Worm (Caenorhabditis elegans) whole organism, L3 larva: ENCODE data around the gene srh-136.
"Not testable (repeated sequence)": the region's sequence is repeated elsewhere in the genome, so short reads cannot be mapped to it uniquely, and the experiment has no call there.

Experiments
- R02D3.7 ChIP-seq: fragments of 150-350 bp; optimal IDR thresholded peaks from 2 replicates; lab custom pipeline; 2014; ENCODE audit warnings: missing biosample characterization, missing genetic modification characterization
- aly-2 ChIP-seq: fragments of 150-350 bp; optimal IDR thresholded peaks from 2 replicates; lab custom pipeline; 2014; ENCODE audit warnings: missing biosample characterization, missing genetic modification characterization
- ama-1 ChIP-seq: fragments of 150-350 bp; optimal IDR thresholded peaks from 2 replicates; lab custom pipeline; 2018
- ceh-16 ChIP-seq: sonication (generic microtip); optimal IDR thresholded peaks from 2 replicates; lab custom pipeline; 2017; ENCODE audit warnings: missing biosample characterization, missing genetic modification characterization
- ceh-28 ChIP-seq: fragments of 150-350 bp; optimal IDR thresholded peaks from 2 replicates; lab custom pipeline; 2014; ENCODE audit warnings: missing biosample characterization, missing genetic modification reagents, missing genetic modification characterization
- ceh-82 ChIP-seq: fragments of 150-350 bp; optimal IDR thresholded peaks from 2 replicates; lab custom pipeline; 2014; ENCODE audit warnings: missing biosample characterization, missing genetic modification characterization
- ceh-9 ChIP-seq: sonication (generic microtip); optimal IDR thresholded peaks from 2 replicates; lab custom pipeline; 2018; ENCODE audit warnings: missing biosample characterization, missing genetic modification characterization
- daf-12 ChIP-seq: fragments of 150-350 bp; optimal IDR thresholded peaks from 2 replicates; lab custom pipeline; 2014; ENCODE audit warnings: missing biosample characterization, missing genetic modification reagents, missing genetic modification characterization
- elt-1 ChIP-seq: fragments of 150-350 bp; optimal IDR thresholded peaks from 2 replicates; lab custom pipeline; 2014; ENCODE audit warnings: missing biosample characterization, missing genetic modification characterization
- elt-2 ChIP-seq: sonication (generic microtip); optimal IDR thresholded peaks from 2 replicates; lab custom pipeline; 2016; ENCODE audit warnings: missing genetic modification reagents, mild to moderate bottlenecking, missing genetic modification characterization, missing compliant biosample characterization
- elt-3 ChIP-seq, 3 experiments: fragments of 150-350 bp in 1 of 3; sonication (generic microtip) in 2 of 3; optimal IDR thresholded peaks; 2 replicates in 2 of 3; 4 replicates in 1 of 3; lab custom pipeline; 2014 to 2017; ENCODE audit warnings: missing biosample characterization in 3 of 3, missing genetic modification characterization in 3 of 3
- eor-1 ChIP-seq, 2 experiments: fragments of 150-350 bp; optimal IDR thresholded peaks; 2 replicates each; lab custom pipeline; 2014 to 2018; ENCODE audit warnings: missing biosample characterization in 2 of 2, missing genetic modification characterization in 2 of 2
- fkh-10 ChIP-seq: sonication (generic microtip); optimal IDR thresholded peaks from 2 replicates; lab custom pipeline; 2017; ENCODE audit warnings: missing biosample characterization, missing genetic modification reagents, missing genetic modification characterization
- fkh-2 ChIP-seq: fragments of 150-350 bp; optimal IDR thresholded peaks from 2 replicates; lab custom pipeline; 2014; ENCODE audit warnings: missing biosample characterization, missing genetic modification reagents, missing genetic modification characterization
- fos-1 ChIP-seq: fragments of 150-350 bp; optimal IDR thresholded peaks from 2 replicates; lab custom pipeline; 2014; ENCODE audit warnings: missing biosample characterization, missing genetic modification characterization
- hmg-11 ChIP-seq: sonication (generic microtip); optimal IDR thresholded peaks from 2 replicates; lab custom pipeline; 2016; ENCODE audit warnings: missing genetic modification characterization, missing compliant biosample characterization
- jun-1 ChIP-seq: fragments of 150-350 bp; optimal IDR thresholded peaks from 2 replicates; lab custom pipeline; 2014; ENCODE audit warnings: missing biosample characterization, missing genetic modification reagents, missing genetic modification characterization
- lin-15B ChIP-seq: fragments of 150-350 bp; optimal IDR thresholded peaks from 2 replicates; lab custom pipeline; 2014; ENCODE audit warnings: missing biosample characterization, missing genetic modification characterization
- lin-39 ChIP-seq: fragments of 150-350 bp; optimal IDR thresholded peaks from 2 replicates; lab custom pipeline; 2018; ENCODE audit warnings: missing biosample characterization, missing genetic modification reagents, missing genetic modification characterization
- lsy-12 ChIP-seq: sonication (generic microtip); optimal IDR thresholded peaks from 2 replicates; lab custom pipeline; 2016; ENCODE audit warnings: mild to moderate bottlenecking, missing genetic modification characterization, missing compliant biosample characterization
- nhr-11 ChIP-seq: fragments of 150-350 bp; optimal IDR thresholded peaks from 2 replicates; lab custom pipeline; 2014; ENCODE audit warnings: missing biosample characterization, missing genetic modification characterization
- nhr-12 ChIP-seq: fragments of 150-350 bp; optimal IDR thresholded peaks from 2 replicates; lab custom pipeline; 2014; ENCODE audit warnings: missing biosample characterization, missing genetic modification characterization
- nhr-23 ChIP-seq: fragments of 150-350 bp; optimal IDR thresholded peaks from 2 replicates; lab custom pipeline; 2014; ENCODE audit warnings: missing biosample characterization, missing genetic modification reagents, missing genetic modification characterization
- nhr-237 ChIP-seq: fragments of 150-350 bp; optimal IDR thresholded peaks from 2 replicates; lab custom pipeline; 2014; ENCODE audit warnings: missing biosample characterization, missing genetic modification characterization
- nhr-25 ChIP-seq: sonication (generic microtip); optimal IDR thresholded peaks from 2 replicates; lab custom pipeline; 2017; ENCODE audit warnings: missing biosample characterization, missing genetic modification characterization
- nhr-28 ChIP-seq: fragments of 150-350 bp; optimal IDR thresholded peaks from 2 replicates; lab custom pipeline; 2014; ENCODE audit warnings: missing biosample characterization, missing genetic modification characterization
- nhr-67 ChIP-seq: fragments of 150-350 bp; optimal IDR thresholded peaks from 2 replicates; lab custom pipeline; 2014; ENCODE audit warnings: missing biosample characterization, missing genetic modification characterization
- nhr-76 ChIP-seq: fragments of 150-350 bp; sonication (generic microtip); optimal IDR thresholded peaks from 5 replicates; lab custom pipeline; 2014; ENCODE audit warnings: missing biosample characterization, missing genetic modification characterization
- nhr-77 ChIP-seq: fragments of 150-350 bp; optimal IDR thresholded peaks from 2 replicates; lab custom pipeline; 2014; ENCODE audit warnings: missing biosample characterization, missing genetic modification characterization
- pha-4 ChIP-seq: fragments of 150-350 bp; optimal IDR thresholded peaks from 2 replicates; lab custom pipeline; 2014; ENCODE audit warnings: missing biosample characterization, missing genetic modification reagents, missing genetic modification characterization
- pqm-1 ChIP-seq: fragments of 150-350 bp; optimal IDR thresholded peaks from 2 replicates; lab custom pipeline; 2017; ENCODE audit warnings: missing biosample characterization, missing genetic modification characterization, inconsistent platforms
- sea-2 ChIP-seq: fragments of 150-350 bp; sonication (generic microtip); optimal IDR thresholded peaks from 4 replicates; lab custom pipeline; 2014; ENCODE audit warnings: missing biosample characterization, missing genetic modification reagents, missing genetic modification characterization
- snpc-4 ChIP-seq: fragments of 150-350 bp; optimal IDR thresholded peaks from 2 replicates; lab custom pipeline; 2014; ENCODE audit warnings: missing biosample characterization, missing genetic modification characterization
- tbx-2 ChIP-seq: sonication (generic microtip); optimal IDR thresholded peaks from 2 replicates; lab custom pipeline; 2016; ENCODE audit warnings: mild to moderate bottlenecking, missing genetic modification characterization, missing compliant biosample characterization
- unc-39 ChIP-seq: sonication (generic microtip); optimal IDR thresholded peaks from 4 replicates; lab custom pipeline; 2017; ENCODE audit warnings: missing biosample characterization, missing genetic modification characterization
- unc-62 ChIP-seq: fragments of 150-350 bp; sonication (generic microtip); optimal IDR thresholded peaks from 4 replicates; lab custom pipeline; 2014; ENCODE audit warnings: missing biosample characterization, missing genetic modification reagents, missing genetic modification characterization
- zag-1 ChIP-seq: fragments of 150-350 bp; optimal IDR thresholded peaks from 2 replicates; lab custom pipeline; 2014; ENCODE audit warnings: missing biosample characterization, missing genetic modification characterization
- ztf-11 ChIP-seq: fragments of 150-350 bp; optimal IDR thresholded peaks from 2 replicates; lab custom pipeline; 2014; ENCODE audit warnings: missing biosample characterization, missing genetic modification characterization
- ztf-4 ChIP-seq: fragments of 150-350 bp; optimal IDR thresholded peaks from 2 replicates; lab custom pipeline; 2014; ENCODE audit warnings: missing biosample characterization, missing genetic modification characterization

Gene srh-136

DNA sequence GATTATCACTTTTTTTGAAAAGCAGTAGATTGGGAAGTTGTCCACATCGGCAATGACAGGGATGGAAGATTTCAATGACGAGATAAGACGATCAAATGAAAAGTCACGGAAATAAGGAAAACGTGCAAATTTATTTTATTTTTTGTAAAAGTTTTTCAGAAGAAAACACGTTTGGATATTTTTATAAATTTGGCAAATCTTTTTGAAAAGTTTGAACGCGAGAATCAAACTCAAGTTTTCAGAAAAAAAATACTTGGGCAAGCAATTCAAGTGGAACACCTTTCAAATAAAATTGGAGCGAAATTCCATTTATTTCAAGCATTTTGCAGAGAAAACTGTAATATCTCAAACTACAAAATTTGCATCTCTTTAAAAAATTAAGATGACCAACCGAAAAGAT is 17.7 kb upstream of the srh-136 start, which contains the start of gene F36D3.5:
TSS of gene F36D3.5 (minus strand) at position 101 of the 400 bp plus-strand sequence.
- not testable (repeated sequence) for TF ChIP-seq elt-3 (tag; optimal IDR thresholded peaks at IDR 0.05; lab: Kevin White, UChicago); snpc-4 (tag; lab: Kevin White, UChicago); elt-1

DNA sequence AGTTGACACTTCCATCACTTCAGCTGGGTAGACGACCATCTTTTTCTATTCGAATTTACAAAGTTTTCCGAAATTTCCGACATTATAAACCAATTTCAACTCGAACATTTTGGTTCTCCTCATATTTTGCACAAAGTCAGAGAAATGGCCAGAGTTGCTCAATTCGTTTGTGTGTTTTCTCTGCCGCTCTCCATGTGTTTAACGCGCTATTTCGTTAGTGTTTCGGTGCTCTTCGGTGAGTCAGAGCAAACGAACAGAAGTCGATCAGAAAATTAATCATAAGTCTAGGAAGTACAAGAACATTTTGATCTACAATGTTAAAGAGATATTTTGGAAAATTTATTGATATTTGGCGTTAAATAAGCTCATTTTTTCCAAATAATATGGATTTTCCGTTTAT is 11.3 kb upstream of the srh-136 start, which contains the start of gene srr-3:
TSS of gene srr-3 (minus strand) at position 101 of the 400 bp plus-strand sequence.
- TF ChIP-seq sea-2 (GFP tag; lab: Kevin White, UChicago) (no peak), tbx-2 (tag; lab: Kevin White, UChicago) (no peak), nhr-67 (no peak), unc-39 (tag; lab: Kevin White, UChicago) (no peak), ztf-4 (tag; lab: Kevin White, UChicago) (no peak), zag-1 (tag; lab: Kevin White, UChicago) (no peak), fkh-2 (no peak), unc-62 (no peak), R02D3.7 (tag; lab: Kevin White, UChicago) (no peak), jun-1 (no peak), nhr-237 (no peak), nhr-28 (tag; lab: Kevin White, UChicago) (no peak)

DNA sequence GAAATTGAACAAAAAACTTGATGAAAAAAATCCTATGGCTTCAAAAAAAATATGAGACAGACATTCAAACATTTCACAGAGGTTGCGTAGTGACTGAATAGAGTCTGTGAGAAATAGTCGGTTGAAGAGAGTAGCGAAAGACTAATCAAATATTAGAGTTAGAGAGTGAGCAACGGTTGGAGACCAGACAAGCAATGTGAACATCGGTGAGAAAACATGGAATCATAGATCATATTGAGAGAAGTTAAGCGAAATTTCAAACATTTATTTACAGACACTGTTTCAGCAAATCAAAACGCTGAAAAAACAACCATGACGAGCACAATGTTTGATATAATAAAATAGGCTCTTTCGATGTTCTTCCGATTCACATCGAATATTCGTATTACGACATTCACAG is 9.3 kb upstream of the srh-136 start:
- TF ChIP-seq ceh-16 (tag; lab: Kevin White, UChicago) (no peak), pha-4 (tag; lab: Kevin White, UChicago) (peak; percentile 49)
- TF ChIP-seq, all 47 proteins: peak for 1

DNA sequence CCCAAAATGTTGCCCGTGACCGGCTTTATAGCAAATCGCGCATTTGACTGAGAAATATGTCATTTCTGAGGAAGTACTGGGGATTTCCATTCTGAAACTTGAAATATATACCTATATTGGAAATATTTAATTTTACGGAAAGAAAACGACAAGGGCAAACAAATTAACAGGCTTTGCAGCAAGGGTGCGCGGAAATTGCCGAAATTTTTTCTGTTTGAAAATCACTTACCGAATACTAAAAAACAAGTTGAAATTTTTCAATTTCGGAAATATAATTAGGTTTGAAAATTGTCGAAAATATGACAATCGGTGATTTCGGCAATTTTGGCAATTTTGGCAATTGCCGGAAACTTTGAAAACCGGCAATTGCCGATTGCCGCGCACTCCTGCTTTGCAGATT is 8.4 kb upstream of the srh-136 start, which contains the start of gene nhr-54:
TSS of gene nhr-54 (minus strand) at position 101 of the 400 bp plus-strand sequence.
- TF ChIP-seq fkh-2 (no peak), ztf-4 (tag; lab: Kevin White, UChicago) (no peak), snpc-4 (tag; lab: Kevin White, UChicago) (no peak), sea-2 (GFP tag; lab: Kevin White, UChicago) (no peak), zag-1 (tag; lab: Kevin White, UChicago) (no peak), fkh-10 (no peak), elt-1 (no peak), ceh-28 (tag; lab: Kevin White, UChicago) (no peak), daf-12 (no peak), tbx-2 (tag; lab: Kevin White, UChicago) (no peak), elt-2 (tag; lab: Kevin White, UChicago) (no peak)

DNA sequence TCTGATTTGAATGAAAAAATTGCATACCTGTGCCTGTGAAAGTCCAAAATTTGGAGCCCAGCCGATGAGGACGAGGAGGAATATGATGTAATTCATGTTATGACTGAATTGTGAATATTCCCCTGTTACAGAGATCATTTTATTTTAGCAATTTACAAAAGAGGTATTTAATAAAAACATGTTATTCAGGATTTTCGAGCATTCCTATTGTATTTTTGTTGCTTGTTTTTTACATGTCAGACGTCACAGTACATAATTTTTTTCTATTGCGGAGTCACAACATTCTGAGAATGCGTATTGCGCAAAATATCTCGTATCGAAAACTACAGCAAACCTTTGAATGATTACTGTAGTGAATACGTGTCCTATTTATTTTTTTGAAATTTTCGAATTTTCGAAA is 5.8 kb upstream of the srh-136 start, which contains the start of gene F36D3.14:
TSS of gene F36D3.14 (minus strand) at position 101 of the 400 bp plus-strand sequence.
- no peak for TF ChIP-seq fkh-10
- no peak for TF ChIP-seq zag-1 (tag; lab: Kevin White, UChicago)
- no peak for TF ChIP-seq nhr-67
- no peak for TF ChIP-seq R02D3.7 (tag; lab: Kevin White, UChicago)
- TF ChIP-seq snpc-4 (tag; lab: Kevin White, UChicago): no peak
- no peak for TF ChIP-seq ceh-9 (tag; lab: Kevin White, UChicago)
- TF ChIP-seq ztf-4 (tag; lab: Kevin White, UChicago): no peak
- TF ChIP-seq daf-12: no peak
- no peak for TF ChIP-seq elt-3 (tag; optimal IDR thresholded peaks at IDR 0.05; lab: Kevin White, UChicago)
- TF ChIP-seq jun-1: no peak
- no peak for TF ChIP-seq ceh-28 (tag; lab: Kevin White, UChicago)
- TF ChIP-seq ztf-11: no peak
- TF ChIP-seq, all 47 proteins: peak for 0

DNA sequence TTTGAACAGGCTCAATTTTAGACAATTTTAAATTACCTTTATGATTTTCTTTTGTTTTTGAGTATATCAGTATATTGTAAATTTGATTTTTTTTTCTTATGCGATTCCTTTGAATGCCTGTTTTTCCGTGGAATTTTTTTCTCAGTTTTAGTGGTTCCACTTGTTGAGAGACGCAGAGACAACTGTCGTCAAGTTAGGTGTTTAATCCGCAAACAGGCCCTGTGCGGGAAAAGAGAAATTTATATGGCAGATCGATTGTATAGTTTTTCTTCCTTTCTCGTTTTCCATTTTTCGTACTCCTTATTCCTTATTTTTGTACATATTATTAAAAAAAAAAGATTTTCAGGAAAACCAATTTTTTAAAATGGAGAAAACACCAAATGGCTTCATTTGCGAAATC is 1.6 kb upstream of the srh-136 start, which contains the start of gene F36D3.1:
TSS of gene F36D3.1 (plus strand) at position 347 of the 400 bp plus-strand sequence.
- TF ChIP-seq nhr-77 (tag; lab: Kevin White, UChicago) (no peak), unc-39 (tag; lab: Kevin White, UChicago) (no peak), fkh-2 (no peak), snpc-4 (tag; lab: Kevin White, UChicago) (peak; percentile 70), daf-12 (no peak), eor-1 (tag; optimal IDR thresholded peaks at IDR 0.05; lab: Kevin White, UChicago) (no peak), lsy-12 (tag; lab: Kevin White, UChicago) (no peak), lin-39 (tag; lab: Kevin White, UChicago) (no peak), aly-2 (no peak), nhr-76 (no peak), hmg-11 (tag; lab: Kevin White, UChicago) (peak; percentile 22), nhr-28 (tag; lab: Kevin White, UChicago) (no peak), elt-2 (tag; lab: Kevin White, UChicago) (peak; percentile 19), fos-1 (tag; lab: Kevin White, UChicago) (no peak), lin-15B (tag; lab: Kevin White, UChicago) (peak; percentile 64), ztf-11 (no peak), ztf-4 (tag; lab: Kevin White, UChicago) (no peak), pha-4 (tag; lab: Kevin White, UChicago) (peak; percentile 58), tbx-2 (tag; lab: Kevin White, UChicago) (no peak), ceh-16 (tag; lab: Kevin White, UChicago) (no peak), zag-1 (tag; lab: Kevin White, UChicago) (no peak), nhr-11 (tag; lab: Kevin White, UChicago) (no peak), nhr-67 (no peak), nhr-25 (tag; lab: Kevin White, UChicago) (no peak), ceh-9 (tag; lab: Kevin White, UChicago) (no peak), elt-1 (no peak), nhr-237 (no peak), ama-1 (lab: Kevin White, UChicago) (no peak), nhr-12 (tag; lab: Kevin White, UChicago) (no peak), fkh-10 (no peak), pqm-1 (tag; lab: Kevin White, UChicago) (no peak), sea-2 (GFP tag; lab: Kevin White, UChicago) (no peak), nhr-23 (tag; lab: Kevin White, UChicago) (no peak), ceh-82 (tag; lab: Kevin White, UChicago) (no peak)
